Worm (Caenorhabditis elegans) whole organism, early embryonic: Measurements from ENCODE around the gene cyp-14A4.

Experiments used
- pes-1 ChIP-seq: fragments of 200-800 bp; sonication (Bioruptor generic); IDR thresholded peaks from 2 replicates; pipeline ENCODE4 v1.3.6; 2022; ENCODE audit warnings: missing genetic modification reagents, missing genetic modification characterization, missing compliant biosample characterization
- tra-4 ChIP-seq: sonication (generic microtip); optimal IDR thresholded peaks from 2 replicates; lab custom pipeline; 2017; ENCODE audit warnings: missing genetic modification characterization, missing compliant biosample characterization

- TF ChIP-seq tra-4, result no peak
- no peak for TF ChIP-seq pes-1 (GFP tag; lab: Robert Waterston, UW)
Measured at ce11 chrX:13249102-13249501, 34.9 kb downstream of the cyp-14A4 start.
